Fruit fly (Drosophila melanogaster) whole organism, embryonic: ENCODE measurements around the gene Lsp2.

Experiments used
- Ada2b ChIP-seq: fragments of 200-800 bp; sonication (Bioruptor generic); IDR thresholded peaks from 2 replicates; pipeline ENCODE4 v1.3.6; 2022; ENCODE audit warnings: missing biosample characterization, missing genetic modification characterization
- Adf1 ChIP-seq: fragments of 200-800 bp; sonication (Bioruptor generic); IDR thresholded peaks from 2 replicates; pipeline ENCODE4 v1.3.6; 2022; ENCODE audit warnings: missing biosample characterization, missing genetic modification characterization
- B-H1 ChIP-seq: fragments of 200-800 bp; sonication (Bioruptor generic); IDR thresholded peaks from 3 replicates; pipeline ENCODE4 v1.3.6; 2022; ENCODE audit warnings: missing biosample characterization, missing genetic modification characterization
- BEAF-32 ChIP-seq: fragments of 200-800 bp; sonication (Bioruptor generic); optimal IDR thresholded peaks from 3 replicates; lab custom pipeline; 2017; ENCODE audit warnings: missing biosample characterization, missing genetic modification characterization, mild to moderate bottlenecking, moderate library complexity, missing genetic modification reagents
- BtbVII ChIP-seq: fragments of 200-800 bp; sonication (Bioruptor generic); optimal IDR thresholded peaks from 3 replicates; lab custom pipeline; 2017; ENCODE audit warnings: missing biosample characterization, mild to moderate bottlenecking, missing genetic modification characterization
- CG10431 ChIP-seq: fragments of 200-800 bp; sonication (Bioruptor generic); optimal IDR thresholded peaks from 3 replicates; lab custom pipeline; 2018; ENCODE audit warnings: missing biosample characterization, mild to moderate bottlenecking, missing genetic modification characterization
- CG11456 ChIP-seq: fragments of 200-800 bp; sonication (Bioruptor generic); IDR thresholded peaks from 3 replicates; pipeline ENCODE4 v1.3.6; 2022; ENCODE audit warnings: missing biosample characterization, missing genetic modification characterization
- CG11723 ChIP-seq: fragments of 200-800 bp; sonication (Bioruptor generic); optimal IDR thresholded peaks from 2 replicates; lab custom pipeline; 2017; ENCODE audit warnings: missing biosample characterization, mild to moderate bottlenecking, missing genetic modification characterization
- CG12104 ChIP-seq: fragments of 200-800 bp; sonication (Bioruptor generic); optimal IDR thresholded peaks from 3 replicates; lab custom pipeline; 2016; ENCODE audit warnings: missing biosample characterization, missing genetic modification characterization
- CG1233 ChIP-seq: fragments of 200-800 bp; sonication (Bioruptor generic); optimal IDR thresholded peaks from 4 replicates; lab custom pipeline; 2018; ENCODE audit warnings: missing biosample characterization, mild to moderate bottlenecking, missing genetic modification characterization
- CG14014 ChIP-seq: fragments of 200-800 bp; sonication (Bioruptor generic); IDR thresholded peaks from 2 replicates; pipeline ENCODE4 v1.3.6; 2022; ENCODE audit warnings: missing biosample characterization, missing genetic modification characterization
- CG14441 ChIP-seq: fragments of 200-800 bp; sonication (Bioruptor generic); IDR thresholded peaks from 2 replicates; pipeline ENCODE4 v1.3.6; 2022; ENCODE audit warnings: missing biosample characterization, missing genetic modification characterization
- CG1602 ChIP-seq: fragments of 200-800 bp; sonication (Bioruptor generic); optimal IDR thresholded peaks from 3 replicates; lab custom pipeline; 2016; ENCODE audit warnings: missing biosample characterization, missing genetic modification characterization
- CG17912 ChIP-seq: fragments of 200-800 bp; sonication (Bioruptor generic); optimal IDR thresholded peaks from 2 replicates; lab custom pipeline; 2018; ENCODE audit warnings: missing biosample characterization, mild to moderate bottlenecking, missing genetic modification characterization
- CG2712 ChIP-seq: fragments of 200-800 bp; optimal IDR thresholded peaks from 3 replicates; lab custom pipeline; 2019; ENCODE audit warnings: missing biosample characterization, mild to moderate bottlenecking, missing genetic modification characterization, moderate library complexity
- CG31365 ChIP-seq: fragments of 200-800 bp; sonication (Bioruptor generic); optimal IDR thresholded peaks from 2 replicates; lab custom pipeline; 2018; ENCODE audit warnings: missing biosample characterization, mild to moderate bottlenecking, missing genetic modification characterization
- CG34224 ChIP-seq: fragments of 200-800 bp; sonication (Bioruptor generic); IDR thresholded peaks from 3 replicates; pipeline ENCODE4 v1.3.6; 2022; ENCODE audit warnings: missing biosample characterization, missing genetic modification characterization; ENCODE audit not compliant: partially characterized antibody
- CG3726 ChIP-seq: fragments of 200-800 bp; sonication (Bioruptor generic); IDR thresholded peaks from 3 replicates; pipeline ENCODE4, ENCODE4 v1.3.6; 2022; ENCODE audit warnings: missing biosample characterization, missing genetic modification characterization
- CG3838 ChIP-seq: fragments of 200-800 bp; sonication (Bioruptor generic); optimal IDR thresholded peaks from 3 replicates; lab custom pipeline; 2016; ENCODE audit warnings: missing biosample characterization, missing genetic modification characterization
- CG4282 ChIP-seq: fragments of 200-800 bp; sonication (Bioruptor generic); optimal IDR thresholded peaks from 2 replicates; lab custom pipeline; 2016; ENCODE audit warnings: missing biosample characterization, missing genetic modification characterization
- CG6854 ChIP-seq: fragments of 200-800 bp; sonication (Bioruptor generic); optimal IDR thresholded peaks from 3 replicates; lab custom pipeline; 2017; ENCODE audit warnings: missing biosample characterization, mild to moderate bottlenecking, missing genetic modification characterization
- CG8089 ChIP-seq: fragments of 200-800 bp; sonication (Bioruptor generic); optimal IDR thresholded peaks from 3 replicates; lab custom pipeline; 2016; ENCODE audit warnings: missing biosample characterization, missing genetic modification characterization
- Dp ChIP-seq: fragments of 200-800 bp; sonication (Bioruptor generic); optimal IDR thresholded peaks from 2 replicates; lab custom pipeline; 2018; ENCODE audit warnings: missing biosample characterization, mild to moderate bottlenecking, missing genetic modification characterization, moderate library complexity
- HmgD ChIP-seq: fragments of 200-800 bp; sonication (Bioruptor generic); optimal IDR thresholded peaks from 3 replicates; lab custom pipeline; 2016; ENCODE audit warnings: missing biosample characterization, missing genetic modification characterization
- HmgZ ChIP-seq: fragments of 200-800 bp; sonication (Bioruptor generic); optimal IDR thresholded peaks from 2 replicates; lab custom pipeline; 2018; ENCODE audit warnings: missing biosample characterization, mild to moderate bottlenecking, missing genetic modification characterization
- NK7.1 ChIP-seq: fragments of 200-800 bp; sonication (Bioruptor generic); optimal IDR thresholded peaks from 3 replicates; lab custom pipeline; 2016; ENCODE audit warnings: missing biosample characterization, missing genetic modification characterization
- Nf-YA ChIP-seq: fragments of 200-800 bp; sonication (Bioruptor generic); IDR thresholded peaks from 2 replicates; pipeline ENCODE4 v1.3.6; 2022; ENCODE audit warnings: missing biosample characterization, missing genetic modification characterization
- NfI ChIP-seq: fragments of 200-800 bp; sonication (Bioruptor generic); optimal IDR thresholded peaks from 3 replicates; lab custom pipeline; 2018; ENCODE audit warnings: missing biosample characterization, mild to moderate bottlenecking, missing genetic modification characterization, moderate library complexity
- Oaz ChIP-seq: fragments of 200-800 bp; sonication (Bioruptor generic); IDR thresholded peaks from 2 replicates; pipeline ENCODE4 v1.3.6; 2022; ENCODE audit warnings: missing biosample characterization, missing genetic modification characterization
- Optix ChIP-seq: fragments of 200-800 bp; sonication (Bioruptor generic); IDR thresholded peaks from 3 replicates; pipeline ENCODE4 v1.3.6; 2022; ENCODE audit warnings: missing biosample characterization, missing genetic modification characterization
- Sox100B ChIP-seq: fragments of 200-800 bp; sonication (Bioruptor generic); optimal IDR thresholded peaks from 3 replicates; lab custom pipeline; 2018; ENCODE audit warnings: missing biosample characterization, mild to moderate bottlenecking, missing genetic modification characterization
- ap ChIP-seq: fragments of 200-800 bp; sonication (Bioruptor generic); IDR thresholded peaks from 2 replicates; pipeline ENCODE4 v1.3.6; 2022; ENCODE audit warnings: missing biosample characterization, missing genetic modification characterization
- caup ChIP-seq: fragments of 200-800 bp; sonication (Bioruptor generic); optimal IDR thresholded peaks from 3 replicates; lab custom pipeline; 2017; ENCODE audit warnings: missing biosample characterization, mild to moderate bottlenecking, missing genetic modification characterization, moderate library complexity; ENCODE audit not compliant: severe bottlenecking
- chn ChIP-seq: fragments of 200-800 bp; sonication (Bioruptor generic); optimal IDR thresholded peaks from 2 replicates; lab custom pipeline; 2016; ENCODE audit warnings: missing biosample characterization, missing genetic modification characterization
- crc ChIP-seq: fragments of 200-800 bp; sonication (Bioruptor generic); optimal IDR thresholded peaks from 2 replicates; lab custom pipeline; 2016; ENCODE audit warnings: missing biosample characterization, missing genetic modification characterization
- cwo ChIP-seq: fragments of 200-800 bp; sonication (Bioruptor generic); optimal IDR thresholded peaks from 3 replicates; lab custom pipeline; 2017; ENCODE audit warnings: missing biosample characterization, missing genetic modification characterization, mild to moderate bottlenecking, moderate library complexity, missing genetic modification reagents
- en ChIP-seq: fragments of 200-800 bp; sonication (Bioruptor generic); optimal IDR thresholded peaks from 2 replicates; lab custom pipeline; 2016; ENCODE audit warnings: missing biosample characterization, missing genetic modification characterization
- eve ChIP-seq, 2 experiments: fragments of >200 bp; optimal IDR thresholded peaks; 2 replicates each; lab custom pipeline; 2017; ENCODE audit warnings: missing biosample characterization in 2 of 2, missing genetic modification characterization in 2 of 2
- fd96Cb ChIP-seq: fragments of 200-800 bp; sonication (Bioruptor generic); optimal IDR thresholded peaks from 2 replicates; lab custom pipeline; 2018; ENCODE audit warnings: missing biosample characterization, mild to moderate bottlenecking, missing genetic modification characterization, moderate library complexity
- gro ChIP-seq: fragments of 200-800 bp; sonication (Bioruptor generic); optimal IDR thresholded peaks from 2 replicates; lab custom pipeline; 2016; ENCODE audit warnings: missing biosample characterization, missing genetic modification characterization
- lilli ChIP-seq: fragments of 200-800 bp; sonication (Bioruptor generic); optimal IDR thresholded peaks from 3 replicates; lab custom pipeline; 2016; ENCODE audit warnings: missing biosample characterization, missing genetic modification characterization
- lov ChIP-seq, 2 experiments: fragments of 200-800 bp in 1 of 2; fragments of >200 bp in 1 of 2; sonication (Bioruptor generic) in 1 of 2; IDR thresholded peaks in 1 of 2; optimal IDR thresholded peaks in 1 of 2; 2 replicates in 1 of 2; 3 replicates in 1 of 2; pipeline versions ENCODE4 v1.3.6 to Lab custom; 2017 to 2022; ENCODE audit warnings: missing biosample characterization in 1 of 2, missing genetic modification characterization in 1 of 2
- scrt ChIP-seq: fragments of 200-800 bp; sonication (Bioruptor generic); optimal IDR thresholded peaks from 2 replicates; lab custom pipeline; 2018; ENCODE audit warnings: missing biosample characterization, mild to moderate bottlenecking, missing genetic modification characterization, moderate library complexity
- slbo ChIP-seq: fragments of 200-800 bp; sonication (Bioruptor generic); IDR thresholded peaks from 2 replicates; pipeline ENCODE4 v1.3.6; 2022; ENCODE audit warnings: missing biosample characterization, missing genetic modification characterization
- slou ChIP-seq: fragments of 200-800 bp; sonication (Bioruptor generic); optimal IDR thresholded peaks from 3 replicates; lab custom pipeline; 2016; ENCODE audit warnings: missing biosample characterization, missing genetic modification characterization
- ssp ChIP-seq: fragments of 200-800 bp; sonication (Bioruptor generic); IDR thresholded peaks from 2 replicates; pipeline ENCODE4 v1.3.6; 2022; ENCODE audit warnings: missing biosample characterization, missing genetic modification characterization
- sug ChIP-seq: fragments of 200-800 bp; optimal IDR thresholded peaks from 2 replicates; lab custom pipeline; 2019; ENCODE audit warnings: missing biosample characterization, mild to moderate bottlenecking, missing genetic modification characterization, moderate library complexity
- trem ChIP-seq: fragments of 200-800 bp; optimal IDR thresholded peaks from 3 replicates; lab custom pipeline; 2019; ENCODE audit warnings: missing biosample characterization, mild to moderate bottlenecking, missing genetic modification characterization, moderate library complexity
- usp ChIP-seq: fragments of >200 bp; optimal IDR thresholded peaks from 2 replicates; lab custom pipeline; 2017; ENCODE audit warnings: missing biosample characterization, missing genetic modification characterization

Gene Lsp2

DNA sequence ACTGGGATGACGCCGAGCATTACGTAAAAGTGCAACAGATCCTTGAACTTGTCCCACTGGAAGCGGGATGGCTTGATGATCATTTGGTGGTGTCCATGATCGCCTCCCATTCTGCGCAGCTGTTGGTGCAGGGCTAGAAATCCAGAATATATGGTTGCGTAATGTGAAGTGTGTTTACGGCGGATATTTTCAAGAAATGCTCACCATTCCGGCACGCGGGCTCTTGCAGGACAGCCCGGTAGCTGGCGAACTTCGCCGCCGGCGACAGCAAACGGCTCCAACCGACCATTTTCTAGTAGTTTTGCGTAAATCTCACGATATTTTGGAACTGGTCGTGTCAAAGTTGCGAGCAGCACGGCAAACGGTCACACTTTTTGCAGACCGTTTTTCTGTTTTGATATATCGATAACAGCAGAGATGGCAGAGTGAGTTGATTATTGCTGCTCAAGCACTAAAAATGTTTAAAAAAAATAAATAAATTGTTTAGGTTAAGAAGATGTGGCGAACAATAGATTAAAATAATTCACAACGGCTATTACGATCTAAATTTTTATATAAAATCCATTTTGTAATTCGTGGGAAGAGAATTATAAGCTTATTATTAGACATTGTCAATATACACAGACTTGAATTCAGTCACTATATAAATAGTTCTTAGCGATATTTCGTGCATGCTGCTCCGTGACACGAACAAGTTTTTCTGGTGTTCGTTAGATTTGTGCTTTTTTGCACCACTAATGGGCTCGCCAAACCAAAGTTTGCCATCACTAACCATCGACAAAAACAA lies 9.1 kb downstream of the Lsp2 start, which contains the start of the genes ND-SGDH and RhoGAP68F (continued):
- TF ChIP-seq CG14441 (GFP tag; lab: Robert Waterston, UW) (peak; percentile 74), trem (tag; lab: Kevin White, UChicago) (peak; percentile 76), Sox100B (GFP tag; lab: Kevin White, UChicago) (peak; percentile 72), ap (GFP tag; lab: Robert Waterston, UW) (no peak), cwo (peak; percentile 54), caup (peak; percentile 51), lov (optimal IDR thresholded peaks at IDR 0.05; lab: Kevin White, UChicago) (no peak), lov (GFP tag; IDR thresholded peaks at IDR 0.05; lab: Robert Waterston, UW) (no peak), CG1233 (GFP tag; lab: Kevin White, UChicago) (peak; percentile 73), CG14014 (GFP tag; lab: Robert Waterston, UW) (peak; percentile 61; the same call in 1 of the 2 replicates), CG1602 (GFP tag; lab: Kevin White, UChicago) (peak; percentile 67), CG11456 (GFP tag; lab: Robert Waterston, UW) (no peak; the same call in 2 of the 3 replicates), HmgZ (tag; lab: Kevin White, UChicago) (peak; percentile 72), CG11723 (GFP tag; lab: Kevin White, UChicago) (peak; percentile 71), CG3726 (GFP tag; lab: Robert Waterston, UW) (no peak), BtbVII (GFP tag; lab: Kevin White, UChicago) (peak; percentile 41), CG34224 (GFP tag; lab: Robert Waterston, UW) (peak; percentile 93), CG17912 (GFP tag; lab: Kevin White, UChicago) (no peak), chn (peak; percentile 71), sug (tag; lab: Kevin White, UChicago) (peak; percentile 82), crc (GFP tag; lab: Kevin White, UChicago) (no peak), eve (GFP tag; optimal IDR thresholded peaks at IDR 0.05; lab: Kevin White, UChicago) (no peak), gro (GFP tag; lab: Kevin White, UChicago) (peak; percentile 34), slbo (peak; percentile 79), Adf1 (GFP tag; lab: Robert Waterston, UW) (peak; percentile 41), CG2712 (tag; lab: Kevin White, UChicago) (peak; percentile 84), scrt (GFP tag; lab: Kevin White, UChicago) (no peak), Optix (no peak), en (GFP tag; lab: Kevin White, UChicago) (peak; percentile 3), ssp (GFP tag; lab: Robert Waterston, UW) (peak; percentile 87), CG31365 (no peak), HmgD (GFP tag; lab: Kevin White, UChicago) (no peak), BEAF-32 (GFP tag; lab: Kevin White, UChicago) (peak; percentile 99), CG8089 (peak; percentile 45), B-H1 (GFP tag; lab: Robert Waterston, UW) (peak; percentile 36; the same call in 1 of the 3 replicates), CG4282 (GFP tag; lab: Kevin White, UChicago) (peak; percentile 20), Ada2b (GFP tag; lab: Robert Waterston, UW) (peak; percentile 43), CG6854 (GFP tag; lab: Kevin White, UChicago) (no peak), slou (GFP tag; lab: Kevin White, UChicago) (peak; percentile 64), CG12104 (GFP tag; lab: Kevin White, UChicago) (peak; percentile 69), Nf-YA (GFP tag; lab: Robert Waterston, UW) (no peak), CG3838 (GFP tag; lab: Kevin White, UChicago) (peak; percentile 27), Oaz (peak; percentile 52; the same call in 1 of the 2 replicates), CG10431 (GFP tag; lab: Kevin White, UChicago) (peak; percentile 36), Dp (peak; percentile 8), usp (GFP tag; lab: Kevin White, UChicago) (no peak), lilli (GFP tag; lab: Kevin White, UChicago) (peak; percentile 87), fd96Cb (tag; lab: Kevin White, UChicago) (peak; percentile 66), NfI (GFP tag; lab: Kevin White, UChicago) (peak; percentile 74), NK7.1 (GFP tag; lab: Kevin White, UChicago) (peak; percentile 50)
